Fruit fly (Drosophila melanogaster): ENCODE data around the gene lectin-33A.
A peak's percentile ranks its signal among the peaks of the same experiment; 100 is the strongest.

lectin-33A gene

dm6 chr2L:11041074-11041473 is 39.2 kb downstream of the lectin-33A start:
- TF ChIP-seq pan (optimal IDR thresholded peaks at IDR 0.05) (no peak), Dfd (GFP tag; optimal IDR thresholded peaks at IDR 0.05) (no peak), Abd-B (GFP tag; optimal IDR thresholded peaks at IDR 0.05) (no peak), Rel (GFP tag; optimal IDR thresholded peaks at IDR 0.05) (no peak), Rel (tag; optimal IDR thresholded peaks at IDR 0.05) (peak; percentile 3), h (GFP tag; optimal IDR thresholded peaks at IDR 0.05) (no peak), Jra (GFP tag; optimal IDR thresholded peaks at IDR 0.05) (no peak)

DNA sequence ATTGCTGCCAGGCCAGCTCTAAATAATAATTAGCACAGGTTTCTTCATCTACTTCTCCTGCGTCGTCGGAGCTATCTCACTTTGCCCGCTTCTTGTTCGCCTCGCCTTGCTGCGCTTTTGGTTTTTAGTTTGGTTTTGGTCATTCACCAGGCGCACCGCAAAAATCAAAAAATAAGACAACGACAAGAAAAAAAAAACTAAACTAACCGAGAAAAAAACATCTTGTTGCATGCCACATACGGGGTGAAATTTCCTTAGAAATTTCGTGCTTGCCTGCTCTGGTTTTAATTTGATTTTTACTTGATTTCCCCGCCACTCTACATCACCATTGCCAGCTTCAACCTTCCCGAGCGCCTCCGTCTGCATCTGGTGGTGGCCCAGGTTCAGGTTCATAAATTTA is 39.9 kb downstream of the lectin-33A start:
- TF ChIP-seq brk (GFP tag; optimal IDR thresholded peaks at IDR 0.05) (no peak), usp (GFP tag; optimal IDR thresholded peaks at IDR 0.05) (no peak), CG9705 (GFP tag; optimal IDR thresholded peaks at IDR 0.05) (no peak), sage (GFP tag; optimal IDR thresholded peaks at IDR 0.05) (no peak), Myc (optimal IDR thresholded peaks at IDR 0.05) (no peak), Hr78 (GFP tag; optimal IDR thresholded peaks at IDR 0.05) (no peak), Jra (GFP tag; optimal IDR thresholded peaks at IDR 0.05) (no peak), fru (GFP tag; optimal IDR thresholded peaks at IDR 0.05) (no peak), tai (GFP tag; optimal IDR thresholded peaks at IDR 0.05) (no peak), Abd-B (GFP tag; optimal IDR thresholded peaks at IDR 0.05) (no peak)

DNA sequence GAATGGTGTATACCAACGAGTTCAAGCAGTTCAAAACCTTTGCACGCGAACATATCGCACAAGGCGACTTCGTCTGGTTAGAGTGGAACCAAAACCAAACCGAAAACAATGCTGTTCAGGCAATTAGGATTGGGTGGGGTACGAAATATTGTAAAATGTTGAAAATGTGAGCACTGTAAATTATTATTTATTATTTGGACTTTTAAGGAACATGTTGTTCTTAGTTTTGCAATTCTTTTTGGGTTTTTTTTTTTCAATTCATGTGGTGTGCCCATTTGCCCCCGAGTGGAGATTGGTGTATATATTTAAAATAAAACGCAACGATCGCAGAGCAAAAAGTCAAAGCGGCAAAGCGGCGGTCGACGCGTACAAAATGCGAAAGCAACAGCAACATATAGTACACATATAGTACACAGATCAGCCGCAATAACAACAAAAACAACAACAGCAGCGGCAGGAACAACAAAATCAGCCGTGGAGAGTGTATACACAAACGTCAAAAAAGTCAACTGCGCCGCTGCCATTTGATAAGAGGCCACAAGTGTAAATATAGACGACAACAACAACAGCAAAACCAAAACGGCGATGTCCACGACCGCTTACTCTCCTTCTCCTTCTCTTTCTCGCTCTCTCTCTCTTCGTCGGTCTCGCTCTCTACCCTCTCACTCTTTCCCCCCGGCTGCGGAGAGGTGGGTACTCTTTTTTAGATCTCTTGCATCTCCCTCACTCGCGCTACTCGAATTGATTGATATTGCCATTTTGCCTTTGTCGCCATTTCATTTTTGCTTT is 43.0 kb downstream of the lectin-33A start:
- TF ChIP-seq brk (GFP tag; optimal IDR thresholded peaks at IDR 0.05) (peak; percentile 39), fru (GFP tag; optimal IDR thresholded peaks at IDR 0.05) (peak; percentile 70), Mio (GFP tag; optimal IDR thresholded peaks at IDR 0.05) (no peak), OdsH (GFP tag; optimal IDR thresholded peaks at IDR 0.05) (peak; percentile 87), psq (GFP tag; optimal IDR thresholded peaks at IDR 0.05) (peak; percentile 79), tai (GFP tag; optimal IDR thresholded peaks at IDR 0.05) (peak; percentile 85), Dfd (GFP tag; optimal IDR thresholded peaks at IDR 0.05) (peak; percentile 1), CG32264 (GFP tag; optimal IDR thresholded peaks at IDR 0.05) (peak; percentile 21), h (GFP tag; optimal IDR thresholded peaks at IDR 0.05) (peak; percentile 72), ey (GFP tag; optimal IDR thresholded peaks at IDR 0.05) (peak; percentile 90), Sp1 (GFP tag; optimal IDR thresholded peaks at IDR 0.05) (peak; percentile 70), Dif (GFP tag; optimal IDR thresholded peaks at IDR 0.05; ENCODE audit: partially characterized antibody) (peak; percentile 78), sv (GFP tag; optimal IDR thresholded peaks at IDR 0.05) (no peak), jim (GFP tag; optimal IDR thresholded peaks at IDR 0.05) (no peak), dl (GFP tag; optimal IDR thresholded peaks at IDR 0.05; ENCODE audit: insufficient read depth in 1 of 2, partially characterized antibody in 2 of 2) (peak in 1 of 2 experiments; percentile 91), Hr83 (GFP tag; optimal IDR thresholded peaks at IDR 0.05; ENCODE audit: poor library complexity, severe bottlenecking) (peak; percentile 2), woc (GFP tag; optimal IDR thresholded peaks at IDR 0.05) (peak; percentile 31), dmrt93B (GFP tag; optimal IDR thresholded peaks at IDR 0.05) (peak; percentile 22), CG9705 (GFP tag; optimal IDR thresholded peaks at IDR 0.05) (peak; percentile 58), N (GFP tag; optimal IDR thresholded peaks at IDR 0.05) (no peak), HLH106 (tag; optimal IDR thresholded peaks at IDR 0.05) (peak; percentile 29), foxo (GFP tag; optimal IDR thresholded peaks at IDR 0.05) (peak in 1 of 2 experiments; percentile 88), rgr (GFP tag; optimal IDR thresholded peaks at IDR 0.05) (peak; percentile 87), br (GFP tag; optimal IDR thresholded peaks at IDR 0.05) (peak; percentile 84), lola (GFP tag; optimal IDR thresholded peaks at IDR 0.05) (no peak), Jra (GFP tag; optimal IDR thresholded peaks at IDR 0.05) (peak; percentile 16), Rel (GFP tag; optimal IDR thresholded peaks at IDR 0.05) (peak; percentile 30), Rel (tag; optimal IDR thresholded peaks at IDR 0.05) (peak; percentile 63), Hnf4 (GFP tag; optimal IDR thresholded peaks at IDR 0.05) (peak; percentile 55), sage (GFP tag; optimal IDR thresholded peaks at IDR 0.05) (peak; percentile 49), Hr78 (GFP tag; optimal IDR thresholded peaks at IDR 0.05) (no peak)

Data from whole organism, wandering third instar larva.